Fruit fly (Drosophila melanogaster) whole organism, embryonic: ENCODE results near the gene Sas-4.

Source experiments
- B-H2 ChIP-seq: fragments of 200-800 bp; sonication (Bioruptor generic); optimal IDR thresholded peaks from 2 replicates; lab custom pipeline; 2018; ENCODE audit warnings: missing biosample characterization, mild to moderate bottlenecking, missing genetic modification characterization
- CG10366 ChIP-seq: fragments of 200-800 bp; sonication (Bioruptor generic); IDR thresholded peaks from 2 replicates; pipeline ENCODE4 v1.3.6; 2022; ENCODE audit warnings: missing biosample characterization, missing genetic modification characterization
- CG11456 ChIP-seq: fragments of 200-800 bp; sonication (Bioruptor generic); IDR thresholded peaks from 3 replicates; pipeline ENCODE4 v1.3.6; 2022; ENCODE audit warnings: missing biosample characterization, missing genetic modification characterization
- CG13624 ChIP-seq: fragments of 200-800 bp; sonication (Bioruptor generic); optimal IDR thresholded peaks from 2 replicates; lab custom pipeline; 2016; ENCODE audit warnings: missing biosample characterization, missing genetic modification characterization
- CG15514 ChIP-seq: fragments of 200-800 bp; sonication (Bioruptor generic); optimal IDR thresholded peaks from 3 replicates; lab custom pipeline; 2017; ENCODE audit warnings: missing biosample characterization, missing genetic modification characterization, mild to moderate bottlenecking, moderate library complexity, missing genetic modification reagents
- CG15696 ChIP-seq: fragments of 200-800 bp; sonication (Bioruptor generic); optimal IDR thresholded peaks from 2 replicates; lab custom pipeline; 2019; ENCODE audit warnings: missing biosample characterization, mild to moderate bottlenecking, missing genetic modification characterization, moderate library complexity
- CG17359 ChIP-seq: fragments of 200-800 bp; sonication (Bioruptor generic); optimal IDR thresholded peaks from 3 replicates; lab custom pipeline; 2018; ENCODE audit warnings: missing biosample characterization, mild to moderate bottlenecking, missing genetic modification characterization, moderate library complexity
- CG30020 ChIP-seq: fragments of 200-800 bp; optimal IDR thresholded peaks from 2 replicates; lab custom pipeline; 2019; ENCODE audit warnings: missing biosample characterization, mild to moderate bottlenecking, missing genetic modification characterization, moderate library complexity
- CG30431 ChIP-seq: fragments of 200-800 bp; sonication (Bioruptor generic); optimal IDR thresholded peaks from 2 replicates; lab custom pipeline; 2017; ENCODE audit warnings: missing biosample characterization, missing genetic modification characterization
- CG31441 ChIP-seq: fragments of 200-800 bp; sonication (Bioruptor generic); IDR thresholded peaks from 2 replicates; pipeline ENCODE4 v1.3.6; 2022; ENCODE audit warnings: missing biosample characterization, missing genetic modification characterization
- CG42726 ChIP-seq: fragments of 200-800 bp; sonication (Bioruptor generic); IDR thresholded peaks from 2 replicates; pipeline ENCODE4 v1.3.6; 2022; ENCODE audit warnings: missing biosample characterization, missing genetic modification characterization; ENCODE audit not compliant: partially characterized antibody
- CG4617 ChIP-seq: fragments of 200-800 bp; sonication (Bioruptor generic); optimal IDR thresholded peaks from 3 replicates; lab custom pipeline; 2016; ENCODE audit warnings: missing biosample characterization, missing genetic modification characterization, borderline replicate concordance
- CG6175 ChIP-seq: fragments of 200-800 bp; sonication (Bioruptor generic); IDR thresholded peaks from 3 replicates; pipeline ENCODE4 v1.3.6; 2022; ENCODE audit warnings: missing biosample characterization, missing genetic modification characterization
- CG6254 ChIP-seq: fragments of 200-800 bp; sonication (Bioruptor generic); optimal IDR thresholded peaks from 3 replicates; lab custom pipeline; 2017; ENCODE audit warnings: mild to moderate bottlenecking, missing biosample characterization, missing genetic modification reagents, missing genetic modification characterization
- CG6765 ChIP-seq: fragments of 200-800 bp; sonication (Bioruptor generic); optimal IDR thresholded peaks from 3 replicates; lab custom pipeline; 2017; ENCODE audit warnings: missing biosample characterization, mild to moderate bottlenecking, missing genetic modification characterization
- CG7556 ChIP-seq: fragments of 200-800 bp; sonication (Bioruptor generic); optimal IDR thresholded peaks from 2 replicates; lab custom pipeline; 2017; ENCODE audit warnings: missing biosample characterization, mild to moderate bottlenecking, missing genetic modification characterization
- CG8478 ChIP-seq: fragments of >200 bp; optimal IDR thresholded peaks from 2 replicates; lab custom pipeline; 2018
- CG9817 ChIP-seq: fragments of 200-800 bp; sonication (Bioruptor generic); optimal IDR thresholded peaks from 2 replicates; lab custom pipeline; 2018; ENCODE audit warnings: missing biosample characterization, mild to moderate bottlenecking, missing genetic modification characterization, moderate library complexity
- CG9876 ChIP-seq: fragments of 200-800 bp; sonication (Bioruptor generic); optimal IDR thresholded peaks from 2 replicates; lab custom pipeline; 2016; ENCODE audit warnings: missing biosample characterization, missing genetic modification characterization
- Drgx ChIP-seq: fragments of 200-800 bp; sonication (Bioruptor generic); IDR thresholded peaks from 2 replicates; pipeline ENCODE4 v1.3.6; 2022; ENCODE audit warnings: missing biosample characterization, missing genetic modification characterization
- HmgZ ChIP-seq: fragments of 200-800 bp; sonication (Bioruptor generic); optimal IDR thresholded peaks from 2 replicates; lab custom pipeline; 2018; ENCODE audit warnings: missing biosample characterization, mild to moderate bottlenecking, missing genetic modification characterization
- Meics ChIP-seq: fragments of 200-800 bp; sonication (Bioruptor generic); optimal IDR thresholded peaks from 2 replicates; lab custom pipeline; 2017; ENCODE audit warnings: missing biosample characterization, mild to moderate bottlenecking, missing genetic modification characterization
- Stat92E ChIP-seq, 3 experiments: fragments of >200 bp in 2 of 3; fragments of 200-800 bp in 1 of 3; sonication (Bioruptor generic) in 1 of 3; optimal IDR thresholded peaks; 2 replicates each; lab custom pipeline; 2017 to 2019; ENCODE audit warnings: missing biosample characterization in 3 of 3, missing genetic modification characterization in 3 of 3, mild to moderate bottlenecking in 1 of 3, moderate library complexity in 1 of 3
- Vsx1 ChIP-seq: fragments of 200-800 bp; sonication (Bioruptor generic); optimal IDR thresholded peaks from 2 replicates; lab custom pipeline; 2017; ENCODE audit warnings: missing biosample characterization, mild to moderate bottlenecking, missing genetic modification characterization, missing genetic modification reagents
- amos ChIP-seq: fragments of 200-800 bp; sonication (Bioruptor generic); IDR thresholded peaks from 2 replicates; pipeline ENCODE4 v1.3.6; 2022; ENCODE audit warnings: missing biosample characterization, missing genetic modification characterization; ENCODE audit not compliant: partially characterized antibody
- ase ChIP-seq: fragments of 200-800 bp; sonication (Bioruptor generic); IDR thresholded peaks from 3 replicates; pipeline ENCODE4 v1.3.6; 2022; ENCODE audit warnings: missing biosample characterization, missing genetic modification characterization
- ato ChIP-seq: fragments of 200-800 bp; sonication (Bioruptor generic); IDR thresholded peaks from 2 replicates; pipeline ENCODE4 v1.3.6; 2022; ENCODE audit warnings: missing biosample characterization, missing genetic modification characterization; ENCODE audit not compliant: partially characterized antibody
- chn ChIP-seq: fragments of 200-800 bp; sonication (Bioruptor generic); optimal IDR thresholded peaks from 2 replicates; lab custom pipeline; 2016; ENCODE audit warnings: missing biosample characterization, missing genetic modification characterization
- cwo ChIP-seq: fragments of 200-800 bp; sonication (Bioruptor generic); optimal IDR thresholded peaks from 3 replicates; lab custom pipeline; 2017; ENCODE audit warnings: missing biosample characterization, missing genetic modification characterization, mild to moderate bottlenecking, moderate library complexity, missing genetic modification reagents
- da ChIP-seq: fragments of 200-800 bp; sonication (Bioruptor generic); optimal IDR thresholded peaks from 2 replicates; lab custom pipeline; 2016; ENCODE audit warnings: missing biosample characterization, missing genetic modification characterization
- en ChIP-seq: fragments of 200-800 bp; sonication (Bioruptor generic); optimal IDR thresholded peaks from 2 replicates; lab custom pipeline; 2016; ENCODE audit warnings: missing biosample characterization, missing genetic modification characterization
- fd64A ChIP-seq: fragments of 200-800 bp; sonication (Bioruptor generic); optimal IDR thresholded peaks from 3 replicates; lab custom pipeline; 2018; ENCODE audit warnings: missing biosample characterization, mild to moderate bottlenecking, missing genetic modification characterization
- fu2 ChIP-seq: fragments of 200-800 bp; sonication (Bioruptor generic); optimal IDR thresholded peaks from 2 replicates; lab custom pipeline; 2016; ENCODE audit warnings: missing biosample characterization, missing genetic modification characterization
- grn ChIP-seq: fragments of 200-800 bp; sonication (Bioruptor generic); optimal IDR thresholded peaks from 3 replicates; lab custom pipeline; 2017; ENCODE audit warnings: missing biosample characterization, missing genetic modification characterization
- gsb-n ChIP-seq: fragments of 200-800 bp; sonication (Bioruptor generic); optimal IDR thresholded peaks from 3 replicates; lab custom pipeline; 2018; ENCODE audit warnings: missing biosample characterization, mild to moderate bottlenecking, missing genetic modification characterization
- kay ChIP-seq: fragments of 200-800 bp; sonication (Bioruptor generic); optimal IDR thresholded peaks from 2 replicates; lab custom pipeline; 2016; ENCODE audit warnings: missing biosample characterization, missing genetic modification characterization
- lola ChIP-seq, 3 experiments: fragments of >200 bp in 2 of 3; fragments of 200-800 bp in 1 of 3; sonication (Bioruptor generic) in 1 of 3; optimal IDR thresholded peaks; 2 replicates each; lab custom pipeline; 2017 to 2019; ENCODE audit warnings: missing biosample characterization in 3 of 3, missing genetic modification characterization in 3 of 3, mild to moderate bottlenecking in 1 of 3, moderate library complexity in 1 of 3
- mld ChIP-seq: fragments of 200-800 bp; sonication (Bioruptor generic); IDR thresholded peaks from 3 replicates; pipeline ENCODE4 v1.3.6; 2022; ENCODE audit warnings: missing biosample characterization, missing genetic modification characterization; ENCODE audit not compliant: partially characterized antibody
- nmo ChIP-seq: fragments of 200-800 bp; sonication (Bioruptor generic); optimal IDR thresholded peaks from 2 replicates; lab custom pipeline; 2018; ENCODE audit warnings: missing biosample characterization, mild to moderate bottlenecking, missing genetic modification characterization, moderate library complexity
- pb ChIP-seq: fragments of 200-800 bp; sonication (Bioruptor generic); optimal IDR thresholded peaks from 3 replicates; lab custom pipeline; 2016; ENCODE audit warnings: missing biosample characterization, missing genetic modification characterization
- prd ChIP-seq, 3 experiments: fragments of >200 bp in 2 of 3; fragments of 200-800 bp in 1 of 3; sonication (Bioruptor generic) in 1 of 3; optimal IDR thresholded peaks in 2 of 3; IDR thresholded peaks in 1 of 3; 2 replicates in 2 of 3; 3 replicates in 1 of 3; pipeline versions ENCODE4 v1.3.6 to Lab custom; 2017 to 2022; ENCODE audit warnings: missing biosample characterization in 1 of 3, missing genetic modification characterization in 1 of 3
- pum ChIP-seq: fragments of 200-800 bp; sonication (Bioruptor generic); optimal IDR thresholded peaks from 2 replicates; lab custom pipeline; 2016; ENCODE audit warnings: missing biosample characterization, missing genetic modification characterization
- salm ChIP-seq: fragments of 200-800 bp; sonication (Bioruptor generic); optimal IDR thresholded peaks from 2 replicates; lab custom pipeline; 2018; ENCODE audit warnings: missing biosample characterization, mild to moderate bottlenecking, missing genetic modification characterization
- sisA ChIP-seq: fragments of 200-800 bp; sonication (Bioruptor generic); IDR thresholded peaks from 2 replicates; pipeline ENCODE4 v1.3.6; 2022; ENCODE audit warnings: missing biosample characterization, missing genetic modification characterization
- sug ChIP-seq: fragments of 200-800 bp; optimal IDR thresholded peaks from 2 replicates; lab custom pipeline; 2019; ENCODE audit warnings: missing biosample characterization, mild to moderate bottlenecking, missing genetic modification characterization, moderate library complexity
- wdn ChIP-seq: fragments of 200-800 bp; sonication (Bioruptor generic); IDR thresholded peaks from 2 replicates; pipeline ENCODE4 v1.3.6; 2022; ENCODE audit warnings: missing biosample characterization, missing genetic modification characterization
- z ChIP-seq: fragments of 200-800 bp; sonication (Bioruptor generic); IDR thresholded peaks from 3 replicates; pipeline ENCODE4 v1.3.6; 2022; ENCODE audit warnings: missing biosample characterization, missing genetic modification characterization
- zfh1 ChIP-seq: fragments of 200-800 bp; sonication (Bioruptor generic); IDR thresholded peaks from 3 replicates; pipeline ENCODE4 v1.3.6; 2022; ENCODE audit warnings: missing biosample characterization, missing genetic modification characterization

Gene Sas-4

DNA sequence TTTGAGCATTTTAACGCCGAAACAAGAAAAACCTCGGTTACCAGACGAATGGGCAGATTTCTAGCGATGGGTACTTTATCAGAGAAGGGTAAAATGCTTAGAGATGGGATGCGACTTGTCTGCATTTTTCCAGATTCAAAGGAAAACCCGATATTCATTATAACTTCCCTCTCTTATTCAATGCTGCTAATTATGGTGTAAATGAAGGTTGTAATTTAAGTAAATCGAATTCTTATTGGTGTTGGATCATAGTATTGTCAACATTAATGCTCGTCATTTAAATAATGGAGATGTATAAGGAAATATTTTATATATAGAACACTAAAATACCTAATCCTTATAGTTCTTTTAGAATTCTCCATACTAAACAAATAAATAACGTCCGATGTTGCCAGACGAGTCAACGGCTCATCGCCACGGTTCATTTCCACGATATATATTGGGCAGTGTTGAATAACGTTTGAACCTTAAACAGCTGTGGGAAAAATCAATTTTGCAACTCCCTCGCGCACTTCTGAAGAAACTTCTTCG lies 27.0 kb upstream of the Sas-4 start, which contains the start of the genes Alh and CG10098 (continued):
- no peak for TF ChIP-seq prd (optimal IDR thresholded peaks at IDR 0.05; lab: Kevin White, UChicago)
- peak; percentile 87; the same call in 2 of the 3 replicates for TF ChIP-seq prd (GFP tag; IDR thresholded peaks at IDR 0.05; lab: Robert Waterston, UW)
- TF ChIP-seq sisA (GFP tag; lab: Robert Waterston, UW): peak; percentile 85
- TF ChIP-seq wdn (GFP tag; lab: Robert Waterston, UW): peak; percentile 59; the same call in 1 of the 2 replicates
- no peak for TF ChIP-seq fd64A (GFP tag; lab: Kevin White, UChicago)
- peak; percentile 87 for TF ChIP-seq chn
- no peak for TF ChIP-seq salm (tag; lab: Kevin White, UChicago)
- TF ChIP-seq CG8478 (lab: Kevin White, UChicago): peak; percentile 80
- peak; percentile 82 for TF ChIP-seq CG15514 (GFP tag; lab: Kevin White, UChicago)
- TF ChIP-seq amos (GFP tag; lab: Robert Waterston, UW): peak; percentile 75
- peak; percentile 83 for TF ChIP-seq CG10366 (GFP tag; lab: Robert Waterston, UW)
- peak; percentile 57 for TF ChIP-seq gsb-n (tag; lab: Kevin White, UChicago)
- TF ChIP-seq fu2: peak; percentile 89
- TF ChIP-seq HmgZ (tag; lab: Kevin White, UChicago): peak; percentile 51
- peak; percentile 87 for TF ChIP-seq CG11456 (GFP tag; lab: Robert Waterston, UW)
- peak; percentile 22 for TF ChIP-seq grn (GFP tag; lab: Kevin White, UChicago)
- peak in 1 of 3 experiments; percentile 87 for TF ChIP-seq lola (GFP tag; optimal IDR thresholded peaks at IDR 0.05; lab: Kevin White, UChicago)
- TF ChIP-seq CG6765: no peak
- TF ChIP-seq CG4617 (GFP tag; lab: Kevin White, UChicago): peak; percentile 94
- TF ChIP-seq CG7556 (GFP tag; lab: Kevin White, UChicago): peak; percentile 69
- TF ChIP-seq CG42726: peak; percentile 55; the same call in 1 of the 2 replicates
- no peak for TF ChIP-seq Stat92E (GFP tag; optimal IDR thresholded peaks at IDR 0.05; lab: Kevin White, UChicago)
- peak; percentile 73 for TF ChIP-seq CG30020 (tag; lab: Kevin White, UChicago)
- no peak; the same call in 1 of the 2 replicates for TF ChIP-seq ato (GFP tag; lab: Robert Waterston, UW)
- TF ChIP-seq zfh1 (GFP tag; lab: Robert Waterston, UW): peak; percentile 66; the same call in 1 of the 3 replicates
- peak; percentile 87 for TF ChIP-seq CG9876 (GFP tag; lab: Kevin White, UChicago)
- peak; percentile 68; the same call in 1 of the 3 replicates for TF ChIP-seq ase (GFP tag; lab: Robert Waterston, UW)
- TF ChIP-seq z (GFP tag; lab: Robert Waterston, UW): no peak
- no peak for TF ChIP-seq CG6254 (GFP tag; lab: Kevin White, UChicago)
- TF ChIP-seq CG9817: peak; percentile 91
- TF ChIP-seq CG31441: peak; percentile 78
- TF ChIP-seq B-H2 (GFP tag; lab: Kevin White, UChicago): peak; percentile 84
- peak; percentile 74 for TF ChIP-seq CG30431 (GFP tag; lab: Kevin White, UChicago)
- peak; percentile 85 for TF ChIP-seq Vsx1 (GFP tag; lab: Kevin White, UChicago)
- peak; percentile 77 for TF ChIP-seq Meics (GFP tag; lab: Kevin White, UChicago)
- TF ChIP-seq CG17359 (tag; lab: Kevin White, UChicago): peak; percentile 73
- peak; percentile 82 for TF ChIP-seq CG13624 (GFP tag; lab: Kevin White, UChicago)
- TF ChIP-seq CG15696: peak; percentile 87
- TF ChIP-seq kay (GFP tag; lab: Kevin White, UChicago): peak; percentile 73
- peak; percentile 89 for TF ChIP-seq nmo (GFP tag; lab: Kevin White, UChicago)
- peak; percentile 85 for TF ChIP-seq pum (GFP tag; lab: Kevin White, UChicago)
- TF ChIP-seq en (GFP tag; lab: Kevin White, UChicago): peak; percentile 55
- peak; percentile 86 for TF ChIP-seq sug (tag; lab: Kevin White, UChicago)
- no peak; the same call in 1 of the 2 replicates for TF ChIP-seq Drgx (GFP tag; lab: Robert Waterston, UW)
- TF ChIP-seq pb (GFP tag; lab: Kevin White, UChicago): peak; percentile 75
- TF ChIP-seq CG6175 (GFP tag; lab: Robert Waterston, UW): peak; percentile 36; the same call in 1 of the 3 replicates
- TF ChIP-seq mld (GFP tag; lab: Robert Waterston, UW): no peak; the same call in 2 of the 3 replicates
- TF ChIP-seq da: peak; percentile 51
- TF ChIP-seq cwo (GFP tag; lab: Kevin White, UChicago): peak; percentile 54
